Fruit fly (Drosophila melanogaster) Kc167 (cell line): ENCODE measurements around the gene CG13380.

Source experiments
- Myc ChIP-seq: fragments of >200 bp; optimal IDR thresholded peaks from 2 replicates; lab custom pipeline; 2017; ENCODE audit warnings: missing external identifiers
- Sin3A ChIP-seq: fragments of >200 bp; optimal IDR thresholded peaks from 2 replicates; lab custom pipeline; 2018; ENCODE audit warnings: missing external identifiers
- h ChIP-seq: fragments of >200 bp; optimal IDR thresholded peaks from 3 replicates; lab custom pipeline; 2018; ENCODE audit warnings: missing external identifiers
- insv ChIP-seq: fragments of >200 bp; optimal IDR thresholded peaks from 3 replicates; lab custom pipeline; 2018; ENCODE audit warnings: missing external identifiers
- psq ChIP-seq: fragments of >200 bp; optimal IDR thresholded peaks from 2 replicates; lab custom pipeline; 2017; ENCODE audit warnings: missing external identifiers
- ttk ChIP-seq: sonication (Bioruptor generic); optimal IDR thresholded peaks from 2 replicates; lab custom pipeline; 2017; ENCODE audit warnings: missing external identifiers

DNA sequence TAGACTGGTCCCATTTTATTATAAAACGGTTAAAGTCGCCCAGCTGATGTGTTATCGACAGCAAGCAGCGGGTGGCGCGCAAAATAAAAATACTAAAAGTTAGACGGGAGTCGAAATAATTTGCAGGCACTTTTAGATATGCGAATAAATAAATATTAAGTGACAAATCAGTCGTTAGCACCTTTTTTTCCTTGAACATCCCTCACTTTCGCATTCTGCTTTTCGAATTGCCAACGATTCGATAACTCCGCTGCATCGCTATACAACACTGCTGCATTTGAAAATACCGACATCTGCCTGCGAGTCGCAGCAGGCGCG is 4.6 kb upstream of the CG13380 start, which contains the start of gene bora:
- TF ChIP-seq ttk (lab: Kevin White, UChicago) (no peak), psq (lab: Kevin White, UChicago) (no peak), Sin3A (lab: Kevin White, UChicago) (no peak), insv (no peak), h (lab: Kevin White, UChicago) (no peak), Myc (lab: Kevin White, UChicago) (no peak)
